Fruit fly (Drosophila melanogaster): Measurements from ENCODE around the gene sinah.

DNA sequence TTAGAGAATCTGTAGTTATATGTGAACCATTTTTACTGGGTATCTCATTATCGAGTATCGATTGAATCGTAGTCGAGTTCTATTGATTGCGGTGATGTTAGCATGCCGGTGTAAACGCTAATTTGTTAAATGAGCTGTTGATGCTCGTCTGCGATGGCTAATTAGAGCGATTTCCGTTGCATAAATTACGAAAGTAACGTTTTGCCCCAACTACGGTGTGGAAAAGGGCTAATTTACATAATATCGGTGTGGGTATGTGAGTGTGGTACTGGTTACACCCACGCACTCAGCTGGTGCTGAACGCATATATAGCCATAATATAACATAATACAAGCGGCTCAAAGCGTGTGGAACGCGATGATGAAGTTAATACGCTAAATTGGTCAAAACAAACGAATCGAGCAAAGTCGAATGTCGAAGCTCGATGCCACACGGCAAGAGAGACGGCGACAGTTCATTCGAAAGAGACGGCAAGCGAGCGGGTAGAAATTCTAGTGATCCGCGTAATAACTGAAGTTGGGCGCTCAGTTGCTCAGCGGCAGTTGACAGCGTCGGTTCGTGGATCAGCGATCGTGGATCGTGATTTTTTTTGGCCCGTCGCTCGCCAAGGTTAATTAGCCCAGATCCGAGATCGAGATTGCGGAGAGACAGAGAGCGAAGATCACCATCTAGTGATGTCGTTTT is 18.0 kb downstream of the sinah start, which contains the start of gene CG32170:
- no peak for TF ChIP-seq cato (GFP tag; optimal IDR thresholded peaks at IDR 0.05; ENCODE audit: borderline replicate concordance)
- TF ChIP-seq CG11696 (GFP tag; IDR thresholded peaks at IDR 0.05) = no peak
